Worm (Caenorhabditis elegans) whole organism, young adult: ENCODE results near the gene srw-17.
"Not testable (repeated sequence)": the region's sequence is repeated elsewhere in the genome, so short reads cannot be mapped to it uniquely, and the experiment has no call there.

ENCODE experiments used
- B0261.1 ChIP-seq: sonication (generic microtip); optimal IDR thresholded peaks from 2 replicates; lab custom pipeline; 2016; ENCODE audit warnings: mild to moderate bottlenecking, missing genetic modification characterization, moderate library complexity, missing compliant biosample characterization
- C06A6.2 ChIP-seq: fragments of 200-800 bp; sonication (Bioruptor generic); conservative IDR thresholded peaks from 2 replicates; pipeline ENCODE4 v1.3.6; 2022; ENCODE audit warnings: missing genetic modification characterization, missing compliant biosample characterization
- C17E4.6 ChIP-seq: fragments of 200-800 bp; sonication (Bioruptor generic); IDR thresholded peaks from 2 replicates; pipeline ENCODE4 v1.3.6; 2022; ENCODE audit warnings: missing genetic modification reagents, missing genetic modification characterization, missing compliant biosample characterization
- F23B12.7 ChIP-seq: sonication (generic microtip); optimal IDR thresholded peaks from 2 replicates; lab custom pipeline; 2017; ENCODE audit warnings: missing genetic modification characterization, mild to moderate bottlenecking, missing compliant biosample characterization, antibody characterized with exemption, moderate library complexity; ENCODE audit not compliant: insufficient read depth
- F37B4.10 ChIP-seq: fragments of 200-800 bp; sonication (Bioruptor generic); IDR thresholded peaks from 2 replicates; pipeline ENCODE4 v1.3.6; 2022; ENCODE audit warnings: missing genetic modification characterization, missing compliant biosample characterization
- F57C9.4 ChIP-seq: sonication (generic microtip); optimal IDR thresholded peaks from 2 replicates; lab custom pipeline; 2017; ENCODE audit warnings: mild to moderate bottlenecking, missing genetic modification characterization, missing compliant biosample characterization
- K11D2.4 ChIP-seq: fragments of 200-800 bp; sonication (Bioruptor generic); IDR thresholded peaks from 2 replicates; pipeline ENCODE4 v1.3.6; 2022; ENCODE audit warnings: missing genetic modification reagents, missing genetic modification characterization, missing compliant biosample characterization
- K12H6.12 ChIP-seq: fragments of 200-800 bp; sonication (Bioruptor generic); optimal IDR thresholded peaks from 2 replicates; lab custom pipeline; 2018; ENCODE audit warnings: mild to moderate bottlenecking, missing genetic modification characterization, missing compliant biosample characterization
- Y53G8AR.9 ChIP-seq: fragments of 200-800 bp; sonication (Bioruptor generic); conservative IDR thresholded peaks from 2 replicates; pipeline ENCODE4 v1.3.6; 2022; ENCODE audit warnings: missing genetic modification reagents, missing genetic modification characterization, missing compliant biosample characterization
- ZK185.1 ChIP-seq: sonication (generic microtip); optimal IDR thresholded peaks from 2 replicates; lab custom pipeline; 2016; ENCODE audit warnings: mild to moderate bottlenecking, missing genetic modification characterization, missing compliant biosample characterization; ENCODE audit not compliant: poor library complexity, severe bottlenecking
- athp-1 ChIP-seq: sonication (generic microtip); optimal IDR thresholded peaks from 2 replicates; lab custom pipeline; 2017; ENCODE audit warnings: mild to moderate bottlenecking, missing genetic modification characterization, missing compliant biosample characterization
- attf-3 ChIP-seq: fragments of 200-800 bp; sonication (Bioruptor generic); conservative IDR thresholded peaks from 2 replicates; pipeline ENCODE4 v1.3.6; 2022; ENCODE audit warnings: missing genetic modification reagents, missing genetic modification characterization, missing compliant biosample characterization
- ccch-3 ChIP-seq: fragments of 200-800 bp; sonication (Bioruptor generic); optimal IDR thresholded peaks from 2 replicates; lab custom pipeline; 2018; ENCODE audit warnings: mild to moderate bottlenecking, missing genetic modification characterization, missing compliant biosample characterization
- ceh-27 ChIP-seq: fragments of 200-800 bp; sonication (Bioruptor generic); optimal IDR thresholded peaks from 2 replicates; lab custom pipeline; 2018; ENCODE audit warnings: mild to moderate bottlenecking, missing genetic modification characterization, moderate library complexity, missing compliant biosample characterization
- chd-7 ChIP-seq: sonication (generic microtip); optimal IDR thresholded peaks from 2 replicates; lab custom pipeline; 2016; ENCODE audit warnings: mild to moderate bottlenecking, missing genetic modification characterization, moderate library complexity, missing compliant biosample characterization
- dox-1 ChIP-seq: fragments of 200-800 bp; sonication (Bioruptor generic); IDR thresholded peaks from 2 replicates; pipeline ENCODE4 v1.3.6; 2022; ENCODE audit warnings: missing genetic modification reagents, missing genetic modification characterization, missing compliant biosample characterization
- dpff-1 ChIP-seq: sonication (generic microtip); optimal IDR thresholded peaks from 2 replicates; lab custom pipeline; 2017; ENCODE audit warnings: mild to moderate bottlenecking, missing genetic modification characterization, missing compliant biosample characterization
- egl-18 ChIP-seq: fragments of 200-800 bp; sonication (Bioruptor generic); IDR thresholded peaks from 2 replicates; pipeline ENCODE4 v1.3.6; 2022; ENCODE audit warnings: missing genetic modification reagents, missing genetic modification characterization, missing compliant biosample characterization
- ekl-4 ChIP-seq: fragments of 200-800 bp; sonication (Bioruptor generic); IDR thresholded peaks from 2 replicates; pipeline ENCODE4 v1.3.6; 2022; ENCODE audit warnings: missing genetic modification reagents, missing genetic modification characterization, missing compliant biosample characterization
- ets-4 ChIP-seq: fragments of 200-800 bp; sonication (Bioruptor generic); optimal IDR thresholded peaks from 2 replicates; lab custom pipeline; 2018; ENCODE audit warnings: mild to moderate bottlenecking, missing genetic modification characterization, missing compliant biosample characterization
- fkh-3 ChIP-seq: sonication (generic microtip); optimal IDR thresholded peaks from 2 replicates; lab custom pipeline; 2016; ENCODE audit warnings: mild to moderate bottlenecking, missing genetic modification characterization, missing compliant biosample characterization
- gei-17 ChIP-seq: fragments of 200-800 bp; sonication (Bioruptor generic); optimal IDR thresholded peaks from 2 replicates; lab custom pipeline; 2018; ENCODE audit warnings: mild to moderate bottlenecking, missing genetic modification characterization, missing compliant biosample characterization
- let-526 ChIP-seq: fragments of 200-800 bp; sonication (Bioruptor generic); IDR thresholded peaks from 2 replicates; pipeline ENCODE4 v1.3.6; 2022; ENCODE audit warnings: missing genetic modification reagents, missing genetic modification characterization, missing compliant biosample characterization
- lin-40 ChIP-seq: sonication (generic microtip); optimal IDR thresholded peaks from 2 replicates; lab custom pipeline; 2016; ENCODE audit warnings: missing genetic modification characterization, mild to moderate bottlenecking, missing compliant biosample characterization, missing genotype, missing genetic modification reagents
- lir-1 ChIP-seq: fragments of 200-800 bp; sonication (Bioruptor generic); conservative IDR thresholded peaks from 2 replicates; pipeline ENCODE4 v1.3.6; 2022; ENCODE audit warnings: missing genetic modification reagents, missing genetic modification characterization, missing compliant biosample characterization
- madf-3 ChIP-seq: fragments of 200-800 bp; sonication (Bioruptor generic); IDR thresholded peaks from 2 replicates; pipeline ENCODE4 v1.3.6; 2022; ENCODE audit warnings: missing genetic modification reagents, missing genetic modification characterization, missing compliant biosample characterization
- mcd-1 ChIP-seq: fragments of 200-800 bp; sonication (Bioruptor generic); IDR thresholded peaks from 2 replicates; pipeline ENCODE4 v1.3.6; 2022; ENCODE audit warnings: missing genetic modification reagents, missing genetic modification characterization, missing compliant biosample characterization
- mel-28 ChIP-seq: sonication (generic microtip); optimal IDR thresholded peaks from 2 replicates; lab custom pipeline; 2016; ENCODE audit warnings: borderline replicate concordance, mild to moderate bottlenecking, missing genetic modification characterization, missing compliant biosample characterization
- nfyb-1 ChIP-seq: fragments of 200-800 bp; sonication (Bioruptor generic); IDR thresholded peaks from 2 replicates; pipeline ENCODE4 v1.3.6; 2022; ENCODE audit warnings: missing genetic modification reagents, missing genetic modification characterization, missing compliant biosample characterization
- nhr-27 ChIP-seq: fragments of 200-800 bp; sonication (Bioruptor generic); optimal IDR thresholded peaks from 2 replicates; lab custom pipeline; 2018; ENCODE audit warnings: mild to moderate bottlenecking, missing genetic modification characterization, moderate library complexity, missing compliant biosample characterization
- rcor-1 ChIP-seq: fragments of 200-800 bp; sonication (Bioruptor generic); IDR thresholded peaks from 2 replicates; pipeline ENCODE4 v1.3.6; 2022; ENCODE audit warnings: missing genetic modification reagents, missing genetic modification characterization, missing compliant biosample characterization
- snpc-1.1 ChIP-seq: sonication (generic microtip); optimal IDR thresholded peaks from 2 replicates; lab custom pipeline; 2017; ENCODE audit warnings: missing genetic modification characterization, mild to moderate bottlenecking, missing compliant biosample characterization, antibody characterized with exemption, moderate library complexity, missing genotype, missing genetic modification reagents; ENCODE audit not compliant: insufficient read depth
- snpc-1.3 ChIP-seq: sonication (generic microtip); optimal IDR thresholded peaks from 2 replicates; lab custom pipeline; 2017; ENCODE audit warnings: missing genetic modification characterization, mild to moderate bottlenecking, missing compliant biosample characterization, antibody characterized with exemption, moderate library complexity, missing genotype, missing genetic modification reagents; ENCODE audit not compliant: insufficient read depth
- unc-130 ChIP-seq: sonication (generic microtip); optimal IDR thresholded peaks from 2 replicates; lab custom pipeline; 2016; ENCODE audit warnings: missing genetic modification reagents, missing genetic modification characterization, missing compliant biosample characterization
- xnd-1 ChIP-seq: sonication (generic microtip); optimal IDR thresholded peaks from 2 replicates; lab custom pipeline; 2016; ENCODE audit warnings: missing genotype, missing genetic modification reagents, missing genetic modification characterization, missing compliant biosample characterization
- ztf-28 ChIP-seq: fragments of 200-800 bp; sonication (Bioruptor generic); IDR thresholded peaks from 2 replicates; pipeline ENCODE4 v1.3.6; 2022; ENCODE audit warnings: missing genetic modification reagents, missing genetic modification characterization, missing compliant biosample characterization

The srw-17 gene

DNA sequence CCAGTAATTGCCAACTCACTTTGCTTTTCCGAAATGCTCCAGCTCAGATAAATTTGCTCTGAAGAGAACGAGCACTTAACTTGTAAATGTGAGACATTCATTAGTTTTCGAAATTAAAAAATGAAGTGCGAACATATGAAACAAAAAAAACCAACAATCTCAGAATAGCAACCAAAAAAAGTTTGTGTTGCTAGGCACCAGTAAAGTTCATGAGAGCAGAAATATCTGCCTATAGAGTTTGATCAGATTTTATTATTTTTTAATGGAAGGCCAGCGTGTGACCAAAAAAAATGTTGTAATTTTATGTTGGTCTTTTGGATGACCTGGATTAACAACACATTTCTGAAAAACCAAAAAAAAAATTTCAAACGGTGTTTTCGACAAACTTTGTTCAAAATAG, 12.7 kb downstream of the srw-17 start, which contains the start of gene M01B2.12 (continued):
- no peak for TF ChIP-seq gei-17 (GFP tag; lab: Kevin White, UChicago)

DNA sequence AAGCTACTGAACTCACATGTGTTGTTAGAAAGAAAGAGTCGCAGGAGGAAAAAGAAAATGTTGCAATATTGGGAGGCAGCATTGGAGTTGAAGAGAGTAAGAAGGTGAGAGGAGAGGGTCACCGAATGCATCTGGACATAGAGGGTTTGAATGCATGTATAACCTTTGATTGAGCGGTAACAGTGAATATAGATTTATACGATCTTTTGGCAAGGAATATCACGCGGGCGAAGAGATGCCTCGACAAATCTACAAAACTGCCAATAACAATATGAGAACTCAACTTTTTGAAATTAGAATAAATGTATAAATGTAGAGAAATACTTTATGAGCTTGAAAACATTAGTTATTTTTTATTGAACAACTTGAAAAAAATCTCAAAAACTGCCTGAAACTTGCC, 14.5 kb downstream of the srw-17 start, which contains the start of gene M01B2.10:
Gene M01B2.10 (minus strand): TSS at position 101 of the 400 bp plus-strand sequence.
- not testable (repeated sequence) for TF ChIP-seq lin-40; dpff-1 (tag; lab: Kevin White, UChicago); chd-7 (tag; lab: Kevin White, UChicago)

- no peak for TF ChIP-seq F57C9.4 (tag; lab: Kevin White, UChicago)
- no peak for TF ChIP-seq dox-1 (GFP tag; lab: Robert Waterston, UW)
- no peak for TF ChIP-seq F23B12.7 (tag; lab: Kevin White, UChicago)
- no peak for TF ChIP-seq let-526
- no peak for TF ChIP-seq ets-4 (GFP tag; lab: Kevin White, UChicago)
- TF ChIP-seq C06A6.2 (GFP tag; lab: Robert Waterston, UW) = no peak
- TF ChIP-seq B0261.1 = no peak
- no peak for TF ChIP-seq ZK185.1
- TF ChIP-seq, all 124 proteins: peak for 0
Observed at ce11 chrV:15259904-15260303, 16.9 kb downstream of the srw-17 start, which contains the start of gene M01B2.8. Gene M01B2.8 (plus strand): TSS chrV:15260204.

DNA sequence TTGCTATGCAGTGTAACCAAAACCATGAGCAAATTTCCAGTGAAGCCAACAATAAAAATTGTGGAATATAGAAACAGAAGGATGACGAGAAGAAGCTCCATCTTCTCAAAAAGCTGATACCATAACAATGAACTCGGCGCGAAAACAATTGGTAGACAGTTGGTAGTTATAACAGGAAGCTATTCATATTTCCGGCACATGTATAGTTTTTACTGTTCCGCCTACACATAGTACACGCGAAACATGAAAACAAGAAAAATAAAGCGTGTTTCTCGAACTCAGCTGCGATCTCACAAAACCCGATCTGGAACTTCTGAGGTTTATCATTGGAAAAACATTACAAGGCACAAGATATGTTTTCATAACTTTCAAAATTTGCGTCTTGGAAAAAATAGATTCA, 17.8 kb downstream of the srw-17 start, which contains the start of gene srsx-37:
Gene srsx-37 (minus strand): TSS at position 101 of the 400 bp plus-strand sequence.
- TF ChIP-seq madf-3 (GFP tag; lab: Robert Waterston, UW) (no peak), ztf-28 (GFP tag; lab: Robert Waterston, UW) (no peak), athp-1 (tag; lab: Kevin White, UChicago) (no peak), ccch-3 (GFP tag; lab: Kevin White, UChicago) (no peak), dpff-1 (tag; lab: Kevin White, UChicago) (no peak), Y53G8AR.9 (GFP tag; lab: Robert Waterston, UW) (no peak), snpc-1.3 (tag; lab: Kevin White, UChicago) (no peak), attf-3 (GFP tag; lab: Robert Waterston, UW) (no peak), mel-28 (tag; lab: Kevin White, UChicago) (no peak), fkh-3 (no peak), nfyb-1 (GFP tag; lab: Robert Waterston, UW) (no peak), ceh-27 (GFP tag; lab: Kevin White, UChicago) (no peak), lin-40 (no peak)

ce11 chrV:15256669-15257068, 20.1 kb downstream of the srw-17 start, which contains the start of gene srsx-39:
Gene srsx-39 (minus strand): TSS chrV:15256769.
- not testable (repeated sequence) for TF ChIP-seq nhr-27 (tag; lab: Kevin White, UChicago); unc-130 (GFP tag; lab: Kevin White, UChicago); K11D2.4 (GFP tag; lab: Robert Waterston, UW)
- TF ChIP-seq, all 124 proteins: peak for 0; not testable (repeated sequence) for 124

- TF ChIP-seq lir-1 (GFP tag; lab: Robert Waterston, UW) (no peak), mcd-1 (GFP tag; lab: Robert Waterston, UW) (no peak), K12H6.12 (tag; lab: Kevin White, UChicago) (no peak), egl-18 (GFP tag; lab: Robert Waterston, UW) (no peak), rcor-1 (GFP tag; lab: Robert Waterston, UW) (no peak), snpc-1.1 (tag; lab: Kevin White, UChicago) (no peak), xnd-1 (tag; lab: Kevin White, UChicago) (no peak), F37B4.10 (GFP tag; lab: Robert Waterston, UW) (no peak), ekl-4 (GFP tag; lab: Robert Waterston, UW) (no peak), C17E4.6 (GFP tag; lab: Robert Waterston, UW) (no peak), ceh-27 (GFP tag; lab: Kevin White, UChicago) (no peak), C06A6.2 (GFP tag; lab: Robert Waterston, UW) (no peak)
Observed at ce11 chrV:15253529-15253928, 23.3 kb downstream of the srw-17 start, which contains the start of gene srbc-75. Gene srbc-75 (plus strand): TSS chrV:15253829.
